Fruit fly (Drosophila melanogaster) whole organism, prepupa: ENCODE results near the gene TSG101.

Experiments used
- Blimp-1 ChIP-seq: fragments of 200-800 bp; sonication (Bioruptor generic); optimal IDR thresholded peaks from 3 replicates; lab custom pipeline; 2017; ENCODE audit warnings: missing biosample characterization, missing genetic modification characterization, mild to moderate bottlenecking, moderate library complexity, missing genetic modification reagents
- CG10631 ChIP-seq: fragments of 200-800 bp; sonication (Bioruptor generic); optimal IDR thresholded peaks from 2 replicates; lab custom pipeline; 2016; ENCODE audit warnings: missing biosample characterization, missing genetic modification characterization
- CG10669 ChIP-seq: fragments of 200-800 bp; sonication (Bioruptor generic); optimal IDR thresholded peaks from 3 replicates; lab custom pipeline; 2018; ENCODE audit warnings: missing biosample characterization, mild to moderate bottlenecking, missing genetic modification characterization, moderate library complexity
- CG11294 ChIP-seq: fragments of 200-800 bp; sonication (Bioruptor generic); IDR thresholded peaks from 2 replicates; pipeline ENCODE4 v1.3.6; 2022; ENCODE audit warnings: missing biosample characterization, missing genetic modification characterization
- CG11762 ChIP-seq: fragments of 200-800 bp; sonication (Bioruptor generic); optimal IDR thresholded peaks from 3 replicates; lab custom pipeline; 2016; ENCODE audit warnings: missing biosample characterization, missing genetic modification characterization; ENCODE audit not compliant: insufficient read depth
- CG11902 ChIP-seq: fragments of 200-800 bp; sonication (Bioruptor generic); optimal IDR thresholded peaks from 3 replicates; lab custom pipeline; 2016; ENCODE audit warnings: missing biosample characterization, missing genetic modification characterization
- CG16779 ChIP-seq: fragments of 200-800 bp; sonication (Bioruptor generic); optimal IDR thresholded peaks from 3 replicates; lab custom pipeline; 2017; ENCODE audit warnings: missing biosample characterization, mild to moderate bottlenecking, missing genetic modification characterization
- CG3032 ChIP-seq: fragments of 200-800 bp; optimal IDR thresholded peaks from 2 replicates; lab custom pipeline; 2019; ENCODE audit warnings: missing biosample characterization, mild to moderate bottlenecking, missing genetic modification characterization, moderate library complexity
- CG31627 ChIP-seq: fragments of 200-800 bp; sonication (Bioruptor generic); optimal IDR thresholded peaks from 3 replicates; lab custom pipeline; 2016; ENCODE audit warnings: missing biosample characterization, missing genetic modification characterization
- CG34406 ChIP-seq: fragments of 200-800 bp; sonication (Bioruptor generic); optimal IDR thresholded peaks from 3 replicates; lab custom pipeline; 2016; ENCODE audit warnings: missing biosample characterization, missing genetic modification characterization
- CG6163 ChIP-seq: fragments of 200-800 bp; sonication (Bioruptor generic); IDR thresholded peaks from 3 replicates; pipeline ENCODE4 v1.3.6; 2022; ENCODE audit warnings: missing biosample characterization, missing genetic modification characterization
- CG6276 ChIP-seq: fragments of 200-800 bp; sonication (Bioruptor generic); optimal IDR thresholded peaks from 2 replicates; lab custom pipeline; 2017; ENCODE audit warnings: missing biosample characterization, mild to moderate bottlenecking, missing genetic modification characterization
- CG6808 ChIP-seq: fragments of 200-800 bp; sonication (Bioruptor generic); optimal IDR thresholded peaks from 3 replicates; lab custom pipeline; 2017; ENCODE audit warnings: missing biosample characterization, missing genetic modification characterization, mild to moderate bottlenecking, moderate library complexity, missing genetic modification reagents
- CG7368 ChIP-seq: fragments of 200-800 bp; sonication (Bioruptor generic); optimal IDR thresholded peaks from 3 replicates; lab custom pipeline; 2016; ENCODE audit warnings: missing biosample characterization, missing genetic modification characterization
- CG8119 ChIP-seq: fragments of 200-800 bp; sonication (Bioruptor generic); IDR thresholded peaks from 3 replicates; pipeline ENCODE4 v1.3.6; 2022; ENCODE audit warnings: missing biosample characterization, missing genetic modification characterization
- CG8319 ChIP-seq: fragments of 200-800 bp; sonication (Bioruptor generic); optimal IDR thresholded peaks from 3 replicates; lab custom pipeline; 2016; ENCODE audit warnings: missing biosample characterization, missing genetic modification characterization
- CG8632 ChIP-seq: fragments of 200-800 bp; sonication (Bioruptor generic); optimal IDR thresholded peaks from 3 replicates; lab custom pipeline; 2016; ENCODE audit warnings: missing biosample characterization, missing genetic modification characterization
- CG9139 ChIP-seq: fragments of 200-800 bp; sonication (Bioruptor generic); optimal IDR thresholded peaks from 3 replicates; lab custom pipeline; 2017; ENCODE audit warnings: missing biosample characterization, mild to moderate bottlenecking, missing genetic modification characterization
- Eip93F ChIP-seq: fragments of 200-800 bp; sonication (Bioruptor generic); optimal IDR thresholded peaks from 2 replicates; lab custom pipeline; 2016; ENCODE audit warnings: missing biosample characterization, mild to moderate bottlenecking, missing genetic modification characterization
- Ets21C ChIP-seq: fragments of 200-800 bp; sonication (Bioruptor generic); optimal IDR thresholded peaks from 3 replicates; lab custom pipeline; 2016; ENCODE audit warnings: missing biosample characterization, missing genetic modification characterization
- Ets96B ChIP-seq: fragments of 200-800 bp; optimal IDR thresholded peaks from 2 replicates; lab custom pipeline; 2019; ENCODE audit warnings: missing biosample characterization, mild to moderate bottlenecking, missing genetic modification characterization, moderate library complexity
- Gug ChIP-seq: fragments of 200-800 bp; sonication (Bioruptor generic); IDR thresholded peaks from 2 replicates; pipeline ENCODE4 v1.3.6; 2022; ENCODE audit warnings: missing biosample characterization, missing genetic modification characterization
- Hr38 ChIP-seq: sonication (Bioruptor generic); optimal IDR thresholded peaks from 2 replicates; lab custom pipeline; 2016; ENCODE audit warnings: missing biosample characterization, missing genetic modification characterization
- Hr4 ChIP-seq: fragments of 200-800 bp; sonication (Bioruptor generic); optimal IDR thresholded peaks from 3 replicates; lab custom pipeline; 2016; ENCODE audit warnings: missing biosample characterization, missing genetic modification characterization
- OdsH ChIP-seq: fragments of 200-800 bp; sonication (Bioruptor generic); optimal IDR thresholded peaks from 3 replicates; lab custom pipeline; 2016; ENCODE audit warnings: missing biosample characterization, missing genetic modification characterization
- Sox14 ChIP-seq: fragments of 200-800 bp; sonication (Bioruptor generic); optimal IDR thresholded peaks from 3 replicates; lab custom pipeline; 2016; ENCODE audit warnings: missing biosample characterization, missing genetic modification characterization
- Sox15 ChIP-seq: fragments of 200-800 bp; sonication (Bioruptor generic); optimal IDR thresholded peaks from 3 replicates; lab custom pipeline; 2016; ENCODE audit warnings: missing biosample characterization, missing genetic modification characterization
- achi ChIP-seq: fragments of 200-800 bp; sonication (Bioruptor generic); optimal IDR thresholded peaks from 3 replicates; lab custom pipeline; 2016; ENCODE audit warnings: missing biosample characterization, missing genetic modification characterization
- acj6 ChIP-seq: fragments of 200-800 bp; sonication (Bioruptor generic); optimal IDR thresholded peaks from 3 replicates; lab custom pipeline; 2016; ENCODE audit warnings: missing biosample characterization, missing genetic modification characterization
- cyc ChIP-seq: fragments of 200-800 bp; sonication (Bioruptor generic); optimal IDR thresholded peaks from 3 replicates; lab custom pipeline; 2016; ENCODE audit warnings: missing biosample characterization, missing genetic modification characterization
- dac ChIP-seq: fragments of 200-800 bp; sonication (Bioruptor generic); optimal IDR thresholded peaks from 2 replicates; lab custom pipeline; 2017; ENCODE audit warnings: missing biosample characterization, mild to moderate bottlenecking, missing genetic modification characterization
- dsx ChIP-seq: fragments of 200-800 bp; optimal IDR thresholded peaks from 3 replicates; lab custom pipeline; 2019; ENCODE audit warnings: missing biosample characterization, mild to moderate bottlenecking, missing genetic modification characterization, moderate library complexity; ENCODE audit not compliant: poor library complexity, severe bottlenecking
- eg ChIP-seq: fragments of 200-800 bp; sonication (Bioruptor generic); IDR thresholded peaks from 3 replicates; pipeline ENCODE4 v1.3.6; 2022; ENCODE audit warnings: missing biosample characterization, missing genetic modification characterization
- esn ChIP-seq: fragments of 200-800 bp; sonication (Bioruptor generic); optimal IDR thresholded peaks from 2 replicates; lab custom pipeline; 2016; ENCODE audit warnings: missing biosample characterization, mild to moderate bottlenecking, missing genetic modification characterization, moderate library complexity
- fd59A ChIP-seq: fragments of 200-800 bp; sonication (Bioruptor generic); optimal IDR thresholded peaks from 2 replicates; lab custom pipeline; 2017; ENCODE audit warnings: missing biosample characterization, mild to moderate bottlenecking, missing genetic modification characterization, missing genetic modification reagents
- fd85E ChIP-seq: fragments of 200-800 bp; sonication (Bioruptor generic); optimal IDR thresholded peaks from 3 replicates; lab custom pipeline; 2016; ENCODE audit warnings: missing biosample characterization, missing genetic modification characterization
- fkh ChIP-seq: fragments of 200-800 bp; sonication (Bioruptor generic); optimal IDR thresholded peaks from 3 replicates; lab custom pipeline; 2017; ENCODE audit warnings: missing biosample characterization, mild to moderate bottlenecking, missing genetic modification characterization, moderate library complexity
- lz ChIP-seq: fragments of 200-800 bp; sonication (Bioruptor generic); optimal IDR thresholded peaks from 3 replicates; lab custom pipeline; 2016; ENCODE audit warnings: missing biosample characterization, missing genetic modification characterization
- net ChIP-seq: fragments of 200-800 bp; sonication (Bioruptor generic); optimal IDR thresholded peaks from 3 replicates; lab custom pipeline; 2016; ENCODE audit warnings: missing biosample characterization, missing genetic modification characterization
- pdm3 ChIP-seq: fragments of 200-800 bp; sonication (Bioruptor generic); optimal IDR thresholded peaks from 3 replicates; lab custom pipeline; 2016; ENCODE audit warnings: missing biosample characterization, missing genetic modification characterization
- salr ChIP-seq, 2 experiments: fragments of 200-800 bp; sonication (Bioruptor generic); optimal IDR thresholded peaks; 3 replicates each; lab custom pipeline; 2016 to 2018; ENCODE audit warnings: missing biosample characterization in 2 of 2, missing genetic modification characterization in 2 of 2, mild to moderate bottlenecking in 1 of 2
- spab ChIP-seq: fragments of 200-800 bp; sonication (Bioruptor generic); optimal IDR thresholded peaks from 2 replicates; lab custom pipeline; 2017; ENCODE audit warnings: missing biosample characterization, mild to moderate bottlenecking, missing genetic modification characterization, missing genetic modification reagents
- ss ChIP-seq, 2 experiments: fragments of 200-800 bp; sonication (Bioruptor generic); optimal IDR thresholded peaks; 2 replicates in 1 of 2; 3 replicates in 1 of 2; lab custom pipeline; 2017 to 2018; ENCODE audit warnings: mild to moderate bottlenecking in 2 of 2, missing biosample characterization in 2 of 2, missing genetic modification characterization in 2 of 2, moderate library complexity in 1 of 2
- svp ChIP-seq: fragments of 200-800 bp; sonication (Bioruptor generic); peaks from one replicate; lab custom pipeline; 2016; ENCODE audit warnings: missing biosample characterization, missing genetic modification characterization
- topi ChIP-seq: fragments of 200-800 bp; sonication (Bioruptor generic); optimal IDR thresholded peaks from 3 replicates; lab custom pipeline; 2016; ENCODE audit warnings: missing biosample characterization, missing genetic modification characterization
- vri ChIP-seq: fragments of 200-800 bp; sonication (Bioruptor generic); optimal IDR thresholded peaks from 3 replicates; lab custom pipeline; 2016; ENCODE audit warnings: missing biosample characterization, mild to moderate bottlenecking, missing genetic modification characterization

TSG101 gene

dm6 chr3L:16800026-16800425, 42.1 kb upstream of the TSG101 start (continued):
- TF ChIP-seq dsx = peak; percentile 7
- TF ChIP-seq Blimp-1 (GFP tag; lab: Kevin White, UChicago) = no peak
- no peak for TF ChIP-seq CG3032 (tag; lab: Kevin White, UChicago)
- peak; percentile 56 to 70 for TF ChIP-seq ss (GFP tag; optimal IDR thresholded peaks at IDR 0.05; lab: Kevin White, UChicago)
- peak; percentile 9 for TF ChIP-seq CG7368 (GFP tag; lab: Kevin White, UChicago)
- TF ChIP-seq Sox15 (GFP tag; lab: Kevin White, UChicago) = no peak
- peak; percentile 31 for TF ChIP-seq topi (GFP tag; lab: Kevin White, UChicago)
- no peak for TF ChIP-seq achi

dm6 chr3L:16801499-16802452, 40.3 kb upstream of the TSG101 start:
- TF ChIP-seq esn (GFP tag; lab: Kevin White, UChicago) = peak; percentile 62
- peak; percentile 17 for TF ChIP-seq achi
- TF ChIP-seq fd59A = no peak
- TF ChIP-seq Blimp-1 (GFP tag; lab: Kevin White, UChicago) = no peak
- TF ChIP-seq OdsH (GFP tag; lab: Kevin White, UChicago) = peak; percentile 16
- TF ChIP-seq lz (GFP tag; lab: Kevin White, UChicago) = peak; percentile 39
- TF ChIP-seq CG6276 = peak; percentile 36
- peak; percentile 50 for TF ChIP-seq fkh (GFP tag; lab: Kevin White, UChicago)
- peak; percentile 41 for TF ChIP-seq Eip93F
- TF ChIP-seq Sox15 (GFP tag; lab: Kevin White, UChicago) = no peak
- no peak for TF ChIP-seq CG8319 (GFP tag; lab: Kevin White, UChicago)
- no peak for TF ChIP-seq CG7368 (GFP tag; lab: Kevin White, UChicago)
- peak; percentile 26 for TF ChIP-seq CG31627 (GFP tag; lab: Kevin White, UChicago)
- TF ChIP-seq fd85E = no peak
- no peak for TF ChIP-seq CG10669 (GFP tag; lab: Kevin White, UChicago)
- peak; percentile 25 for TF ChIP-seq CG11762 (GFP tag; lab: Kevin White, UChicago)
- TF ChIP-seq CG8119 = 0 out of 3 replicates have a peak, but pooled peaks have one; percentile 13
- peak; percentile 37 for TF ChIP-seq pdm3 (GFP tag; lab: Kevin White, UChicago)
- peak; percentile 88 for TF ChIP-seq vri
- no peak for TF ChIP-seq CG8632
- no peak for TF ChIP-seq CG16779 (tag; lab: Kevin White, UChicago)
- TF ChIP-seq svp (GFP tag; lab: Kevin White, UChicago) = peak; percentile 91
- TF ChIP-seq CG9139 (GFP tag; lab: Kevin White, UChicago) = peak; percentile 32
- TF ChIP-seq acj6 = peak; percentile 35
- peak; percentile 26 for TF ChIP-seq net (GFP tag; lab: Kevin White, UChicago)
- no peak for TF ChIP-seq CG6163 (GFP tag; lab: Robert Waterston, UW)
- TF ChIP-seq spab = no peak
- peak; percentile 17 for TF ChIP-seq Ets21C
- TF ChIP-seq CG11294 (GFP tag; lab: Robert Waterston, UW) = no peak
- no peak for TF ChIP-seq Hr38 (GFP tag; lab: Kevin White, UChicago)
- TF ChIP-seq CG34406 (GFP tag; lab: Kevin White, UChicago) = no peak
- TF ChIP-seq topi (GFP tag; lab: Kevin White, UChicago) = peak; percentile 46
- TF ChIP-seq dac (GFP tag; lab: Kevin White, UChicago) = no peak
- TF ChIP-seq cyc (GFP tag; lab: Kevin White, UChicago) = no peak
- no peak for TF ChIP-seq CG11902 (GFP tag; lab: Kevin White, UChicago)
- TF ChIP-seq Hr4 (GFP tag; lab: Kevin White, UChicago) = peak; percentile 53
- TF ChIP-seq dsx = no peak
- TF ChIP-seq Ets96B (tag; lab: Kevin White, UChicago) = no peak
- TF ChIP-seq CG6808 = peak; percentile 51
- TF ChIP-seq eg (GFP tag; lab: Robert Waterston, UW) = no peak
- TF ChIP-seq ss (GFP tag; optimal IDR thresholded peaks at IDR 0.05; lab: Kevin White, UChicago) = peak; percentile 36 to 70
- TF ChIP-seq CG10631 (GFP tag; lab: Kevin White, UChicago) = no peak
- peak; percentile 52 for TF ChIP-seq Sox14 (GFP tag; lab: Kevin White, UChicago)
- TF ChIP-seq Gug (GFP tag; lab: Robert Waterston, UW) = no peak
- peak in 1 of 2 experiments; percentile 18 for TF ChIP-seq salr (GFP tag; optimal IDR thresholded peaks at IDR 0.05; lab: Kevin White, UChicago)
